Fruit fly (Drosophila melanogaster) whole organism, pupa: Measurements from ENCODE around the gene CG32148.

Experiments used
- CG12605 ChIP-seq: fragments of 200-800 bp; sonication (Bioruptor generic); IDR thresholded peaks from 2 replicates; pipeline ENCODE4 v1.3.6; 2022; ENCODE audit warnings: missing biosample characterization, missing genetic modification characterization
- CG13204 ChIP-seq: fragments of 200-800 bp; sonication (Bioruptor generic); optimal IDR thresholded peaks from 2 replicates; lab custom pipeline; 2018; ENCODE audit warnings: missing biosample characterization, mild to moderate bottlenecking, missing genetic modification characterization, moderate library complexity
- CG32121 ChIP-seq: fragments of 200-800 bp; sonication (Bioruptor generic); IDR thresholded peaks from 2 replicates; pipeline ENCODE4 v1.3.6; 2022; ENCODE audit warnings: missing biosample characterization, missing genetic modification characterization
- CG34367 ChIP-seq: fragments of 200-800 bp; sonication (Bioruptor generic); optimal IDR thresholded peaks from 2 replicates; lab custom pipeline; 2018; ENCODE audit warnings: missing biosample characterization, mild to moderate bottlenecking, missing genetic modification characterization
- CG8159 ChIP-seq: fragments of 200-800 bp; sonication (Bioruptor generic); optimal IDR thresholded peaks from 3 replicates; lab custom pipeline; 2018; ENCODE audit warnings: missing biosample characterization, mild to moderate bottlenecking, missing genetic modification characterization, moderate library complexity
- CG8301 ChIP-seq: fragments of 200-800 bp; sonication (Bioruptor generic); optimal IDR thresholded peaks from 2 replicates; lab custom pipeline; 2018; ENCODE audit warnings: missing biosample characterization, mild to moderate bottlenecking, missing genetic modification characterization
- CG9948 ChIP-seq: fragments of 200-800 bp; sonication (Bioruptor generic); optimal IDR thresholded peaks from 2 replicates; lab custom pipeline; 2018; ENCODE audit warnings: missing biosample characterization, mild to moderate bottlenecking, missing genetic modification characterization, moderate library complexity
- D1 ChIP-seq: fragments of 200-800 bp; sonication (Bioruptor generic); optimal IDR thresholded peaks from 2 replicates; lab custom pipeline; 2018; ENCODE audit warnings: missing biosample characterization, mild to moderate bottlenecking, missing genetic modification characterization, moderate library complexity
- EcR ChIP-seq: fragments of 200-800 bp; sonication (Bioruptor generic); optimal IDR thresholded peaks from 3 replicates; lab custom pipeline; 2019; ENCODE audit warnings: missing biosample characterization, missing genetic modification characterization, mild to moderate bottlenecking, moderate library complexity, missing genetic modification reagents
- Ets98B ChIP-seq: fragments of 200-800 bp; sonication (Bioruptor generic); IDR thresholded peaks from 2 replicates; pipeline ENCODE4 v1.3.6; 2022; ENCODE audit warnings: missing biosample characterization, missing genetic modification characterization
- Pif1A ChIP-seq: fragments of 200-800 bp; sonication (Bioruptor generic); optimal IDR thresholded peaks from 3 replicates; lab custom pipeline; 2016; ENCODE audit warnings: missing biosample characterization, missing genetic modification characterization
- Snoo ChIP-seq: fragments of 200-800 bp; sonication (Bioruptor generic); optimal IDR thresholded peaks from 3 replicates; lab custom pipeline; 2017; ENCODE audit warnings: missing biosample characterization, mild to moderate bottlenecking, missing genetic modification characterization, inconsistent platforms
- gl ChIP-seq: fragments of 200-800 bp; sonication (Bioruptor generic); optimal IDR thresholded peaks from 2 replicates; lab custom pipeline; 2018; ENCODE audit warnings: missing biosample characterization, mild to moderate bottlenecking, missing genetic modification characterization
- rn ChIP-seq: fragments of 200-800 bp; sonication (Bioruptor generic); IDR thresholded peaks from 2 replicates; pipeline ENCODE4 v1.3.6; 2022; ENCODE audit warnings: missing biosample characterization, missing genetic modification characterization

DNA sequence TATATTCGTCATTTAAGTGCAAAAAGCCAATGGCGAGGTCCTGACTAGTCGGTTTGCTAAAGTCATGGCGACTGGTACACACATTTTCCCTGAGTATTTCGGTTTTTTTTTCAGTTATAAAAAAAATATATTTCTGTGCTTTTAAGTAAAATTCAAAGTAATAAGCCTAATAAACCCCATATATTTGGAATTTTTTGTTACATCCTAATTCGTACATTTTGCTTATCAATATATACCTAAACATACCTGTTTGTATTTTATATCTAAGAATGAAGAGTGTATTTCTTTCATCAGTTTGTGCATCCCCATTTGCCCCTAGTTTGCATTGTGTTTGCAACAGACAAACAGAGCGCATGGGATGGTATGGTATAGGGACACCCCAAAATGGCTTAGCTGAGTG, 12.3 kb downstream of the CG32148 start:
- TF ChIP-seq CG34367 (tag; lab: Kevin White, UChicago) (no peak), rn (GFP tag; lab: Robert Waterston, UW) (no peak), CG13204 (GFP tag; lab: Kevin White, UChicago) (no peak), CG9948 (tag; lab: Kevin White, UChicago) (no peak), D1 (tag; lab: Kevin White, UChicago) (no peak), CG8301 (no peak), Pif1A (GFP tag; lab: Kevin White, UChicago) (peak; percentile 5), CG12605 (no peak), EcR (GFP tag; lab: Kevin White, UChicago) (no peak), CG8159 (tag; lab: Kevin White, UChicago) (peak; percentile 41), Snoo (no peak), CG32121 (GFP tag; lab: Robert Waterston, UW) (no peak), Ets98B (GFP tag; lab: Robert Waterston, UW) (no peak), gl (tag; lab: Kevin White, UChicago) (no peak)
